Fruit fly (Drosophila melanogaster): ENCODE data around the gene CG11357.
A peak's percentile ranks its signal among the peaks of the same experiment; 100 is the strongest.

CG11357 gene

DNA sequence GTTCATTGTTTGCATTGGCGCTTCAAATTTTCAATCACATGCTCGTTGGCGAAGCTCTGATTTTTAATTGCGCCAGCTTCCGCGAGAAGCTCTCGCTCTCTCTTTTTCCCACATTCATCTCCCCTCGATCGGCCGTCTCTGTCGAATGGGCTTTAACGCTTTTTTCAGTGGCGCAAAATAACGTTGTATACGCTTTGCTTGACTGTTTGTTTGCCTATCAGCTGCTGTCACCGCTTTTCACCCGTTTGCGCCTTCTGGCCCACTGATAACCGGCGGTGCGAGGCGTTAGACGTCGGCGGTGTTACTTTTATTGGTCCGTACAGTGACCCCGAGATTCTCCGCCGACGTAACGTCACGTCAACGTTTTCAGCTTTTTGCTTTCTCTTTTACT, 2.0 kb downstream of the CG11357 start (continued):
- TF ChIP-seq fru (GFP tag; optimal IDR thresholded peaks at IDR 0.05) (peak; percentile 78), foxo (GFP tag; optimal IDR thresholded peaks at IDR 0.05) (no peak), Dif (GFP tag; optimal IDR thresholded peaks at IDR 0.05; ENCODE audit: partially characterized antibody) (peak; percentile 27), usp (GFP tag; optimal IDR thresholded peaks at IDR 0.05) (no peak), br (GFP tag; optimal IDR thresholded peaks at IDR 0.05) (peak; percentile 28), woc (GFP tag; optimal IDR thresholded peaks at IDR 0.05) (no peak), Rel (GFP tag; optimal IDR thresholded peaks at IDR 0.05) (no peak), Rel (tag; optimal IDR thresholded peaks at IDR 0.05) (peak; percentile 57), dsf (GFP tag; optimal IDR thresholded peaks at IDR 0.05; ENCODE audit: borderline replicate concordance) (no peak), Jra (GFP tag; optimal IDR thresholded peaks at IDR 0.05) (no peak), sv (GFP tag; optimal IDR thresholded peaks at IDR 0.05) (no peak), Mio (GFP tag; optimal IDR thresholded peaks at IDR 0.05) (no peak), CG9705 (GFP tag; optimal IDR thresholded peaks at IDR 0.05) (no peak)

DNA sequence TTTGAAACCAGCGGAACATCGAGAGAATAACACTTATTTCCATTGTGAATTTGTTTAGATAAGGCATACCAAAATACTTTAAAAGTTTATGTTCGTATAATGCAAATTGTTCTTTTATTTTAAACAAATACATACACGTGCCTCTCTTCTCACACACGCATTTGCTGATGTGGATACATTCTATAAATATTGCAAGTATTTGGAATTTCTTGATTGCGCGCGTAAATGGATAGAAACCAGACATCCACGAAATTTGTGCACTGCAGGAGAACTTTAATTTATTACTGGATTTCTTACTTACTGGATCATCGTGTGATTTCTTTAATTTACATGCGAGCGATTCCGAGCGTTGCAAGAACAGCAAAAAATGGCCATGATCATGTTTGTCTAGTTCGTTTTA, 2.8 kb downstream of the CG11357 start:
- TF ChIP-seq lola (GFP tag; optimal IDR thresholded peaks at IDR 0.05) (no peak), br (GFP tag; optimal IDR thresholded peaks at IDR 0.05) (no peak), Hr78 (GFP tag; optimal IDR thresholded peaks at IDR 0.05) (no peak), Hnf4 (GFP tag; optimal IDR thresholded peaks at IDR 0.05) (no peak), sv (GFP tag; optimal IDR thresholded peaks at IDR 0.05) (no peak), h (GFP tag; optimal IDR thresholded peaks at IDR 0.05) (no peak), GATAd (GFP tag; optimal IDR thresholded peaks at IDR 0.05) (no peak), jim (GFP tag; optimal IDR thresholded peaks at IDR 0.05) (no peak), ey (GFP tag; optimal IDR thresholded peaks at IDR 0.05) (no peak), pan (optimal IDR thresholded peaks at IDR 0.05) (no peak), brk (GFP tag; optimal IDR thresholded peaks at IDR 0.05) (no peak), Myc (optimal IDR thresholded peaks at IDR 0.05) (no peak), dmrt93B (GFP tag; optimal IDR thresholded peaks at IDR 0.05) (no peak)

DNA sequence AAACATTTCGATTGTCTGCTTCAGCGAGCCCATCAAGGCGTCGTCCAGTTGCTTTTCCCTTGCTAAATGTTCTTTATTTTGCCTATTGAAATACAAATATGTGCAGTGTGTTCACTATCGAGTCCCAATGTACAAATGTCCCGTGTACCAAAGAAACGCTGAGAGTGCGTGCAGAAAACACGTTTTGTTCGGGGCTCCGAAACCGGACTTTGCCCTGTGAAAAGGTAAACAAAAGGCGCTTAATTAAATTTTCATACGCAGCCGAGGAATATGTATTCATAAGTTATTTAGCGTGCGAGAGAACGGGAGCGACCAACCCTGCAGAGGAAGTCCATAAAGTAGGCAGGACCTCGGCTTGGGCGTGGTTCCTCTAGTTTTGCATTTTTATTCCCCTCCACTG, 3.3 kb downstream of the CG11357 start:
- TF ChIP-seq Hnf4 (GFP tag; optimal IDR thresholded peaks at IDR 0.05) (peak; percentile 48), N (GFP tag; optimal IDR thresholded peaks at IDR 0.05) (no peak)

DNA sequence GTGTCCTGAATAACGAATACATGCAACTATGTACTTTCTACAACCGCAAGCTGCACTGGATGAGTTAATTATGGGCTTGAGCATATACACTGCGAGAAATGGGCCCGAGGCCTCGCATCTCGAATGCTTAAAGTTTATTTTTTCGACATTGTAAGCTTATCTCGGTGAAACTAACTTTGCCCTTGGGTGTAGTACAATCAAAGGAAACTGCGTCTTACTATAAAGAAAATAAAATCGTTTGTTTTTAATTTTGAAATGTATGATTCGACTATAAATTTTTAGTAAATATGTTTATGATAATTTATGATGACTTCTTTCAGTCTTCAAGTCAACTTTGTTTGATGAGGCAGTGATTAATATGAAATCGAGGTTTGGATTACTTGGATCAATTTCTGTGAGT, 3.9 kb downstream of the CG11357 start:
- TF ChIP-seq rgr (GFP tag; optimal IDR thresholded peaks at IDR 0.05): peak; percentile 24
- no peak for TF ChIP-seq HLH106 (tag; optimal IDR thresholded peaks at IDR 0.05)
- TF ChIP-seq foxo (GFP tag; optimal IDR thresholded peaks at IDR 0.05): peak in 1 of 2 experiments; percentile 11
- peak; percentile 10 for TF ChIP-seq fru (GFP tag; optimal IDR thresholded peaks at IDR 0.05)

DNA sequence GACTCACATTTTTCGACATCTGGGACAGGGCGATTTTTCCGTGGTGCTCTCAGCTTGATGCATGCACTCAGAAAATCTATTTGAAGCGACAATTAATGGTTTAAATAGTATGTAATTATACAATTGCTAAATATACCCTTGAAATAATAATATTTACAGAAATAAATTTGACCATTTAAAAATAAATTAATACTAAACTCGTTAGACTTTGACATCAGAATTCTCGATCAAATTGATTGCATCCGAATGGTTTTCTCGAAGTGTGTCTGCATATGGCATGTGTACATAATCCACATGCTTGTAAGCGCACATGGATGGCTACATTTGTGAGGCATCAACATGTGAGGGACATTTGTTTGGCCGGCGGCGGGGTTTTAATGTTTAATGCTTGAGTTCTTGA, 4.8 kb downstream of the CG11357 start:
- TF ChIP-seq N (GFP tag; optimal IDR thresholded peaks at IDR 0.05) (no peak), HLH106 (tag; optimal IDR thresholded peaks at IDR 0.05) (peak; percentile 67), psq (GFP tag; optimal IDR thresholded peaks at IDR 0.05) (peak; percentile 66), CG32264 (GFP tag; optimal IDR thresholded peaks at IDR 0.05) (no peak), Sp1 (GFP tag; optimal IDR thresholded peaks at IDR 0.05) (peak; percentile 67), rgr (GFP tag; optimal IDR thresholded peaks at IDR 0.05) (peak; percentile 67), Hnf4 (GFP tag; optimal IDR thresholded peaks at IDR 0.05) (peak; percentile 53), woc (GFP tag; optimal IDR thresholded peaks at IDR 0.05) (peak; percentile 22), ey (GFP tag; optimal IDR thresholded peaks at IDR 0.05) (peak; percentile 67), tai (GFP tag; optimal IDR thresholded peaks at IDR 0.05) (peak; percentile 44), brk (GFP tag; optimal IDR thresholded peaks at IDR 0.05) (peak; percentile 54), Hr78 (GFP tag; optimal IDR thresholded peaks at IDR 0.05) (no peak), h (GFP tag; optimal IDR thresholded peaks at IDR 0.05) (peak; percentile 68), dmrt93B (GFP tag; optimal IDR thresholded peaks at IDR 0.05) (peak; percentile 29), br (GFP tag; optimal IDR thresholded peaks at IDR 0.05) (peak; percentile 54), sv (GFP tag; optimal IDR thresholded peaks at IDR 0.05) (peak; percentile 20), Rel (GFP tag; optimal IDR thresholded peaks at IDR 0.05) (peak; percentile 29), Rel (tag; optimal IDR thresholded peaks at IDR 0.05) (no peak), OdsH (GFP tag; optimal IDR thresholded peaks at IDR 0.05) (peak; percentile 76), fru (GFP tag; optimal IDR thresholded peaks at IDR 0.05) (peak; percentile 65), lola (GFP tag; optimal IDR thresholded peaks at IDR 0.05) (no peak), Myc (optimal IDR thresholded peaks at IDR 0.05) (no peak), foxo (GFP tag; optimal IDR thresholded peaks at IDR 0.05) (peak in 1 of 2 experiments; percentile 64)
